Fruit fly (Drosophila melanogaster): ENCODE measurements around the gene simj.

- no peak for TF ChIP-seq CTCF (optimal IDR thresholded peaks at IDR 0.05)
- TF ChIP-seq CG8478 (optimal IDR thresholded peaks at IDR 0.05), result no peak
Measured at dm6 chr3L:10657311-10657710, 7.2 kb upstream of the simj start.
